Fruit fly (Drosophila melanogaster) whole organism, adult: Measurements from ENCODE around the gene Hsp60A.

ENCODE experiments used
- CG12768 ChIP-seq: fragments of 200-800 bp; sonication (Bioruptor generic); optimal IDR thresholded peaks from 2 replicates; lab custom pipeline; 2017; ENCODE audit warnings: missing biosample characterization, missing genetic modification characterization, mild to moderate bottlenecking, moderate library complexity, missing genetic modification reagents
- CG5204 ChIP-seq: fragments of 200-800 bp; sonication (Bioruptor generic); optimal IDR thresholded peaks from 2 replicates; lab custom pipeline; 2016; ENCODE audit warnings: missing biosample characterization, missing genetic modification characterization
- Clk ChIP-seq: fragments of 200-800 bp; sonication (Bioruptor generic); optimal IDR thresholded peaks from 2 replicates; lab custom pipeline; 2017; ENCODE audit warnings: missing biosample characterization, missing genetic modification characterization
- bab1 ChIP-seq: fragments of 200-800 bp; sonication (Bioruptor generic); optimal IDR thresholded peaks from 3 replicates; lab custom pipeline; 2019; ENCODE audit warnings: missing biosample characterization, mild to moderate bottlenecking, missing genetic modification characterization, moderate library complexity
- kay ChIP-seq: fragments of 200-800 bp; sonication (Bioruptor generic); peaks from one replicate; lab custom pipeline; 2016; ENCODE audit warnings: missing biosample characterization, missing genetic modification characterization, borderline replicate concordance
- tj ChIP-seq: fragments of 200-800 bp; sonication (Bioruptor generic); optimal IDR thresholded peaks from 3 replicates; lab custom pipeline; 2017; ENCODE audit warnings: missing biosample characterization, mild to moderate bottlenecking, missing genetic modification characterization, moderate library complexity
- toe ChIP-seq: fragments of 200-800 bp; sonication (Bioruptor generic); optimal IDR thresholded peaks from 2 replicates; lab custom pipeline; 2016; ENCODE audit warnings: missing biosample characterization, missing genetic modification characterization

DNA sequence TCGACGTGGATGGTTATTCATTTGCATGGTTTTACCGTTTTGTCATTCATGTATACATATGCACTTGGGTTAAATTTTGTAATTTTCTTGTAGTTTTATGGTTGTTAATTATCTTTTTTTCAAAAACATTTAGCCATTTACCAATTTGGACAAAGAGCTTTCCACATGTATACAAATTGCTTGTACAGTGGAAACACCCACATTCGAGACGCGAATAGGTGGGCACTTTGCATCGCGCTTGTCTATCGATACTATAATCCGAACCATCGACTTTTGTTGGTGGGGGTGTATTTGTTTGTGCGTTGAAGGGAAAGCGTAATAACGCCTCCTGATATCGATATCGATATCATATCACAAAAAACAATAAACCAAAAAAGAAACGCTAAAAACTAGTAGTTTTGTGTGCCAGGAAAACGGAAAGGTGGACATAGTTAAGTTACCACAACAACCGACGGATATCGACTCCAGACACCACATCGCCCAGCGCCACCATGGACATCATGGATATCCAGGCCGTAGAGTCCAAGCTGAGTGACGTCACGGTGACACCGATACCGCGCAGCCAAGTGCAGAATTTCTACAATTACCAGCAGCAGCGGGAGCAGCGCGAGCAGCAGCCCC lies 29.4 kb downstream of the Hsp60A start, which contains the start of gene CDK2AP1:
- TF ChIP-seq CG5204 (GFP tag; lab: Kevin White, UChicago) (no peak), toe (GFP tag; lab: Kevin White, UChicago) (peak; percentile 32), tj (GFP tag; lab: Kevin White, UChicago) (no peak), bab1 (peak; percentile 49), kay (GFP tag; lab: Kevin White, UChicago) (no peak), CG12768 (no peak), Clk (GFP tag; lab: Kevin White, UChicago) (no peak)
